Fruit fly (Drosophila melanogaster) whole organism, embryonic: ENCODE results near the gene Lcp65Aa.
A peak's percentile ranks its signal among the peaks of the same experiment; 100 is the strongest.

Experiments used
- Atf-2 ChIP-seq: fragments of 200-800 bp; sonication (Bioruptor generic); optimal IDR thresholded peaks from 2 replicates; lab custom pipeline; 2016; ENCODE audit warnings: missing biosample characterization, missing genetic modification characterization
- CG10543 ChIP-seq: fragments of 200-800 bp; sonication (Bioruptor generic); optimal IDR thresholded peaks from 3 replicates; lab custom pipeline; 2017; ENCODE audit warnings: missing biosample characterization, mild to moderate bottlenecking, missing genetic modification characterization, moderate library complexity
- CG10565 ChIP-seq: fragments of 200-800 bp; sonication (Bioruptor generic); optimal IDR thresholded peaks from 3 replicates; lab custom pipeline; 2016; ENCODE audit warnings: missing biosample characterization, mild to moderate bottlenecking, missing genetic modification characterization
- CG11093 ChIP-seq: fragments of 200-800 bp; sonication (Bioruptor generic); IDR thresholded peaks from 3 replicates; pipeline ENCODE4 v1.3.6; 2022; ENCODE audit warnings: missing biosample characterization, missing genetic modification characterization
- CG11247 ChIP-seq: fragments of 200-800 bp; sonication (Bioruptor generic); IDR thresholded peaks from 2 replicates; pipeline ENCODE4 v1.3.6; 2022; ENCODE audit warnings: missing biosample characterization, missing genetic modification characterization
- CG11456 ChIP-seq: fragments of 200-800 bp; sonication (Bioruptor generic); IDR thresholded peaks from 3 replicates; pipeline ENCODE4 v1.3.6; 2022; ENCODE audit warnings: missing biosample characterization, missing genetic modification characterization
- CG11560 ChIP-seq: fragments of 200-800 bp; sonication (Bioruptor generic); IDR thresholded peaks from 3 replicates; pipeline ENCODE4 v1.3.6; 2022; ENCODE audit warnings: missing biosample characterization, missing genetic modification characterization
- CG12391 ChIP-seq: fragments of 200-800 bp; sonication (Bioruptor generic); optimal IDR thresholded peaks from 3 replicates; lab custom pipeline; 2018; ENCODE audit warnings: missing biosample characterization, mild to moderate bottlenecking, missing genetic modification characterization, moderate library complexity
- CG14441 ChIP-seq: fragments of 200-800 bp; sonication (Bioruptor generic); IDR thresholded peaks from 2 replicates; pipeline ENCODE4 v1.3.6; 2022; ENCODE audit warnings: missing biosample characterization, missing genetic modification characterization
- CG15479 ChIP-seq: fragments of 200-800 bp; sonication (Bioruptor generic); optimal IDR thresholded peaks from 3 replicates; lab custom pipeline; 2019; ENCODE audit warnings: missing biosample characterization, mild to moderate bottlenecking, missing genetic modification characterization, moderate library complexity
- CG1603 ChIP-seq: fragments of 200-800 bp; sonication (Bioruptor generic); optimal IDR thresholded peaks from 2 replicates; lab custom pipeline; 2019; ENCODE audit warnings: missing biosample characterization, mild to moderate bottlenecking, missing genetic modification characterization, moderate library complexity
- CG1792 ChIP-seq: fragments of 200-800 bp; sonication (Bioruptor generic); optimal IDR thresholded peaks from 2 replicates; lab custom pipeline; 2016; ENCODE audit warnings: missing biosample characterization, missing genetic modification characterization
- CG18262 ChIP-seq: fragments of 200-800 bp; optimal IDR thresholded peaks from 3 replicates; lab custom pipeline; 2019; ENCODE audit warnings: missing biosample characterization, mild to moderate bottlenecking, missing genetic modification characterization, moderate library complexity
- CG18599 ChIP-seq: fragments of 200-800 bp; sonication (Bioruptor generic); optimal IDR thresholded peaks from 3 replicates; lab custom pipeline; 2017; ENCODE audit warnings: missing biosample characterization, missing genetic modification characterization, mild to moderate bottlenecking, moderate library complexity, missing genetic modification reagents
- CG2202 ChIP-seq: fragments of 200-800 bp; sonication (Bioruptor generic); optimal IDR thresholded peaks from 2 replicates; lab custom pipeline; 2018; ENCODE audit warnings: missing biosample characterization, mild to moderate bottlenecking, missing genetic modification characterization
- CG30431 ChIP-seq: fragments of 200-800 bp; sonication (Bioruptor generic); optimal IDR thresholded peaks from 2 replicates; lab custom pipeline; 2017; ENCODE audit warnings: missing biosample characterization, missing genetic modification characterization
- CG31441 ChIP-seq: fragments of 200-800 bp; sonication (Bioruptor generic); IDR thresholded peaks from 2 replicates; pipeline ENCODE4 v1.3.6; 2022; ENCODE audit warnings: missing biosample characterization, missing genetic modification characterization
- CG34376 ChIP-seq: fragments of 200-800 bp; sonication (Bioruptor generic); optimal IDR thresholded peaks from 2 replicates; lab custom pipeline; 2018; ENCODE audit warnings: missing biosample characterization, mild to moderate bottlenecking, missing genetic modification characterization
- CG3726 ChIP-seq: fragments of 200-800 bp; sonication (Bioruptor generic); IDR thresholded peaks from 3 replicates; pipeline ENCODE4, ENCODE4 v1.3.6; 2022; ENCODE audit warnings: missing biosample characterization, missing genetic modification characterization
- CG4424 ChIP-seq: fragments of 200-800 bp; sonication (Bioruptor generic); optimal IDR thresholded peaks from 3 replicates; lab custom pipeline; 2016; ENCODE audit warnings: missing biosample characterization, missing genetic modification characterization
- CG6254 ChIP-seq: fragments of 200-800 bp; sonication (Bioruptor generic); optimal IDR thresholded peaks from 3 replicates; lab custom pipeline; 2017; ENCODE audit warnings: mild to moderate bottlenecking, missing biosample characterization, missing genetic modification reagents, missing genetic modification characterization
- CG7963 ChIP-seq: fragments of 200-800 bp; sonication (Bioruptor generic); IDR thresholded peaks from 3 replicates; pipeline ENCODE4 v1.3.6; 2022; ENCODE audit warnings: missing biosample characterization, missing genetic modification characterization; ENCODE audit not compliant: partially characterized antibody
- CG8924 ChIP-seq: fragments of 200-800 bp; optimal IDR thresholded peaks from 3 replicates; lab custom pipeline; 2019; ENCODE audit warnings: missing biosample characterization, mild to moderate bottlenecking, missing genetic modification characterization, moderate library complexity
- CrebB ChIP-seq: fragments of 200-800 bp; sonication (Bioruptor generic); optimal IDR thresholded peaks from 3 replicates; lab custom pipeline; 2018; ENCODE audit warnings: missing biosample characterization, mild to moderate bottlenecking, missing genetic modification characterization
- Doc3 ChIP-seq: fragments of 200-800 bp; sonication (Bioruptor generic); IDR thresholded peaks from 3 replicates; pipeline ENCODE4 v1.3.6; 2022; ENCODE audit warnings: missing biosample characterization, missing genetic modification characterization; ENCODE audit not compliant: partially characterized antibody
- Dref ChIP-seq: fragments of 200-800 bp; sonication (Bioruptor generic); IDR thresholded peaks from 2 replicates; pipeline ENCODE4 v1.3.6; 2022; ENCODE audit warnings: missing biosample characterization, missing genetic modification characterization
- Jarid2 ChIP-seq: fragments of 200-800 bp; sonication (Bioruptor generic); optimal IDR thresholded peaks from 3 replicates; lab custom pipeline; 2017; ENCODE audit warnings: mild to moderate bottlenecking, missing biosample characterization, missing genetic modification reagents, missing genetic modification characterization
- Kr ChIP-seq: fragments of 200-800 bp; sonication (Bioruptor generic); optimal IDR thresholded peaks from 2 replicates; lab custom pipeline; 2017; ENCODE audit warnings: missing biosample characterization, mild to moderate bottlenecking, missing genetic modification characterization
- Lpt ChIP-seq: fragments of >200 bp; optimal IDR thresholded peaks from 2 replicates; lab custom pipeline; 2018; ENCODE audit warnings: missing biosample characterization, missing genetic modification characterization
- Myb ChIP-seq: fragments of 200-800 bp; sonication (Bioruptor generic); optimal IDR thresholded peaks from 2 replicates; lab custom pipeline; 2016; ENCODE audit warnings: missing biosample characterization, missing genetic modification characterization
- Taf1 ChIP-seq: fragments of 200-800 bp; sonication (Bioruptor generic); IDR thresholded peaks from 2 replicates; pipeline ENCODE4 v1.3.6; 2022; ENCODE audit warnings: missing biosample characterization, missing genetic modification characterization
- ash1 ChIP-seq: fragments of 200-800 bp; sonication (Bioruptor generic); optimal IDR thresholded peaks from 2 replicates; lab custom pipeline; 2018; ENCODE audit warnings: missing biosample characterization, mild to moderate bottlenecking, missing genetic modification characterization
- bcd ChIP-seq: fragments of 200-800 bp; sonication (Bioruptor generic); optimal IDR thresholded peaks from 2 replicates; lab custom pipeline; 2017; ENCODE audit warnings: missing biosample characterization, mild to moderate bottlenecking, missing genetic modification characterization
- bowl ChIP-seq: fragments of 200-800 bp; sonication (Bioruptor generic); IDR thresholded peaks from 2 replicates; pipeline ENCODE4 v1.3.6; 2022; ENCODE audit warnings: missing biosample characterization, missing genetic modification characterization
- cg ChIP-seq: fragments of 200-800 bp; sonication (Bioruptor generic); optimal IDR thresholded peaks from 3 replicates; lab custom pipeline; 2019; ENCODE audit warnings: missing biosample characterization, mild to moderate bottlenecking, missing genetic modification characterization, moderate library complexity
- dimm ChIP-seq: fragments of 200-800 bp; sonication (Bioruptor generic); IDR thresholded peaks from 2 replicates; pipeline ENCODE4 v1.3.6; 2022; ENCODE audit warnings: missing biosample characterization, missing genetic modification characterization
- gsb ChIP-seq: fragments of 200-800 bp; sonication (Bioruptor generic); IDR thresholded peaks from 2 replicates; pipeline ENCODE4 v1.3.6; 2022; ENCODE audit warnings: missing biosample characterization, missing genetic modification characterization
- h ChIP-seq: fragments of >200 bp; optimal IDR thresholded peaks from 2 replicates; lab custom pipeline; 2017
- inv ChIP-seq: fragments of 200-800 bp; sonication (Bioruptor generic); IDR thresholded peaks from 2 replicates; pipeline ENCODE4 v1.3.6; 2022; ENCODE audit warnings: missing biosample characterization, missing genetic modification characterization; ENCODE audit not compliant: partially characterized antibody
- kay ChIP-seq: fragments of 200-800 bp; sonication (Bioruptor generic); optimal IDR thresholded peaks from 2 replicates; lab custom pipeline; 2016; ENCODE audit warnings: missing biosample characterization, missing genetic modification characterization
- luna ChIP-seq: fragments of 200-800 bp; sonication (Bioruptor generic); optimal IDR thresholded peaks from 2 replicates; lab custom pipeline; 2016; ENCODE audit warnings: missing biosample characterization, missing genetic modification characterization
- mld ChIP-seq: fragments of 200-800 bp; sonication (Bioruptor generic); IDR thresholded peaks from 3 replicates; pipeline ENCODE4 v1.3.6; 2022; ENCODE audit warnings: missing biosample characterization, missing genetic modification characterization; ENCODE audit not compliant: partially characterized antibody
- p53 ChIP-seq: fragments of 200-800 bp; sonication (Bioruptor generic); optimal IDR thresholded peaks from 2 replicates; lab custom pipeline; 2016; ENCODE audit warnings: missing biosample characterization, missing genetic modification characterization
- peb ChIP-seq: fragments of 200-800 bp; sonication (Bioruptor generic); IDR thresholded peaks from 2 replicates; pipeline ENCODE4 v1.3.6; 2022; ENCODE audit warnings: missing biosample characterization, missing genetic modification characterization
- ro ChIP-seq: fragments of 200-800 bp; sonication (Bioruptor generic); IDR thresholded peaks from 2 replicates; pipeline ENCODE4 v1.3.6; 2022; ENCODE audit warnings: missing biosample characterization, missing genetic modification characterization
- sens ChIP-seq: fragments of 200-800 bp; sonication (Bioruptor generic); peaks from one replicate; lab custom pipeline; 2016; ENCODE audit warnings: missing biosample characterization, missing genetic modification characterization
- slbo ChIP-seq: fragments of 200-800 bp; sonication (Bioruptor generic); IDR thresholded peaks from 2 replicates; pipeline ENCODE4 v1.3.6; 2022; ENCODE audit warnings: missing biosample characterization, missing genetic modification characterization
- sna ChIP-seq: fragments of 200-800 bp; sonication (Bioruptor generic); IDR thresholded peaks from 2 replicates; pipeline ENCODE4 v1.3.6; 2022; ENCODE audit warnings: missing biosample characterization, missing genetic modification characterization; ENCODE audit not compliant: partially characterized antibody
- stwl ChIP-seq: fragments of 200-800 bp; sonication (Bioruptor generic); optimal IDR thresholded peaks from 3 replicates; lab custom pipeline; 2018; ENCODE audit warnings: missing biosample characterization, mild to moderate bottlenecking, missing genetic modification characterization, moderate library complexity
- twi ChIP-seq: fragments of 200-800 bp; optimal IDR thresholded peaks from 2 replicates; lab custom pipeline; 2019; ENCODE audit warnings: missing biosample characterization, mild to moderate bottlenecking, missing genetic modification characterization, moderate library complexity
- zfh2 ChIP-seq: fragments of 200-800 bp; sonication (Bioruptor generic); optimal IDR thresholded peaks from 2 replicates; lab custom pipeline; 2016; ENCODE audit warnings: missing biosample characterization, missing genetic modification characterization

Lcp65Aa gene

dm6 chr3L:6158530-6158929 is 7.4 kb downstream of the Lcp65Aa start, which contains the start of gene Cpr65Ay:
Gene Cpr65Ay (minus strand): TSS chr3L:6158630.
- TF ChIP-seq CG11456 (GFP tag; lab: Robert Waterston, UW) = no peak
- 0 out of 2 replicates have a peak, but pooled peaks have one; percentile 13 for TF ChIP-seq slbo (GFP tag; lab: Robert Waterston, UW)
- TF ChIP-seq, all 482 proteins: peak for 1

dm6 chr3L:6159863-6160262 is 8.8 kb downstream of the Lcp65Aa start:
- no peak for TF ChIP-seq Taf1
- no peak for TF ChIP-seq gsb (GFP tag; lab: Robert Waterston, UW)
- TF ChIP-seq CG18599 (GFP tag; lab: Kevin White, UChicago) = no peak
- no peak for TF ChIP-seq peb (GFP tag; lab: Robert Waterston, UW)
- no peak for TF ChIP-seq CG10543 (GFP tag; lab: Kevin White, UChicago)
- TF ChIP-seq CG3726 = no peak
- no peak for TF ChIP-seq Jarid2 (GFP tag; lab: Kevin White, UChicago)
- no peak for TF ChIP-seq CG1603 (tag; lab: Kevin White, UChicago)
- no peak for TF ChIP-seq kay (GFP tag; lab: Kevin White, UChicago)
- TF ChIP-seq CrebB (tag; lab: Kevin White, UChicago) = no peak
- TF ChIP-seq CG11247 (GFP tag; lab: Robert Waterston, UW) = no peak
- peak; percentile 7 for TF ChIP-seq CG4424
- TF ChIP-seq CG7963 (GFP tag; lab: Robert Waterston, UW) = no peak
- no peak for TF ChIP-seq Myb (GFP tag; lab: Kevin White, UChicago)
- no peak for TF ChIP-seq CG14441
- no peak for TF ChIP-seq sna (GFP tag; lab: Robert Waterston, UW)
- no peak for TF ChIP-seq Kr
- no peak for TF ChIP-seq Dref (GFP tag; lab: Robert Waterston, UW)
- TF ChIP-seq CG10565 = no peak
- no peak for TF ChIP-seq stwl
- no peak for TF ChIP-seq CG1792 (GFP tag; lab: Kevin White, UChicago)
- TF ChIP-seq p53 = no peak
- peak; percentile 59 for TF ChIP-seq CG31441 (GFP tag; lab: Robert Waterston, UW)
- no peak for TF ChIP-seq CG11560 (tag; lab: Robert Waterston, UW)
- peak; percentile 47 for TF ChIP-seq CG12391
- TF ChIP-seq luna (GFP tag; lab: Kevin White, UChicago) = no peak
- no peak for TF ChIP-seq cg (GFP tag; lab: Kevin White, UChicago)
- no peak for TF ChIP-seq CG2202
- no peak for TF ChIP-seq ro (GFP tag; lab: Robert Waterston, UW)
- TF ChIP-seq inv (GFP tag; lab: Robert Waterston, UW) = no peak
- no peak for TF ChIP-seq CG15479 (GFP tag; lab: Kevin White, UChicago)
- no peak for TF ChIP-seq CG6254 (GFP tag; lab: Kevin White, UChicago)
- TF ChIP-seq Atf-2 (GFP tag; lab: Kevin White, UChicago) = no peak
- TF ChIP-seq h (lab: Kevin White, UChicago) = no peak
- no peak for TF ChIP-seq bcd (GFP tag; lab: Kevin White, UChicago)
- no peak for TF ChIP-seq Lpt (GFP tag; lab: Kevin White, UChicago)
- peak; percentile 55 for TF ChIP-seq sens
- no peak for TF ChIP-seq mld (GFP tag; lab: Robert Waterston, UW)
- TF ChIP-seq CG8924 (tag; lab: Kevin White, UChicago) = peak; percentile 35
- TF ChIP-seq zfh2 = no peak
- TF ChIP-seq CG18262 (tag; lab: Kevin White, UChicago) = peak; percentile 71
- TF ChIP-seq CG30431 = no peak
- no peak for TF ChIP-seq CG11093 (GFP tag; lab: Robert Waterston, UW)
- TF ChIP-seq twi = no peak
- no peak for TF ChIP-seq dimm
- TF ChIP-seq Doc3 (GFP tag; lab: Robert Waterston, UW) = no peak
- TF ChIP-seq ash1 = no peak
- TF ChIP-seq bowl (GFP tag; lab: Robert Waterston, UW) = no peak
- no peak for TF ChIP-seq CG34376 (GFP tag; lab: Kevin White, UChicago)
